Worm (Caenorhabditis elegans): ENCODE measurements around the gene rpn-5.

Gene rpn-5

ce11 chrII:4677916-4678315, 20.3 kb downstream of the rpn-5 start, which contains the start of gene T05A7.1:
Gene T05A7.1, plus strand, starts transcription at chrII:4678216.
- no peak for TF ChIP-seq dao-5 (tag; optimal IDR thresholded peaks at IDR 0.05)
- no peak for TF ChIP-seq W03F9.2 (tag; optimal IDR thresholded peaks at IDR 0.05)
- no peak for TF ChIP-seq him-1 (tag; optimal IDR thresholded peaks at IDR 0.05)

- TF ChIP-seq him-1 (tag; optimal IDR thresholded peaks at IDR 0.05): no peak
- TF ChIP-seq W03F9.2 (tag; optimal IDR thresholded peaks at IDR 0.05): no peak
- TF ChIP-seq dao-5 (tag; optimal IDR thresholded peaks at IDR 0.05): no peak
These were observed 22.0 kb downstream of the rpn-5 start for ce11 chrII:4676241-4676640.

- no peak for TF ChIP-seq W03F9.2 (tag; optimal IDR thresholded peaks at IDR 0.05)
- TF ChIP-seq dao-5 (tag; optimal IDR thresholded peaks at IDR 0.05): no peak
- TF ChIP-seq him-1 (tag; optimal IDR thresholded peaks at IDR 0.05): no peak
These were observed 22.7 kb downstream of the rpn-5 start, which contains the start of gene T05A7.3 for ce11 chrII:4675481-4675880. Gene T05A7.3, plus strand, starts transcription at chrII:4675781.

- TF ChIP-seq W03F9.2 (tag; optimal IDR thresholded peaks at IDR 0.05) (no peak), him-1 (tag; optimal IDR thresholded peaks at IDR 0.05) (no peak), dao-5 (tag; optimal IDR thresholded peaks at IDR 0.05) (no peak)
These were observed 24.0 kb downstream of the rpn-5 start for ce11 chrII:4674188-4674587.

- TF ChIP-seq W03F9.2 (tag; optimal IDR thresholded peaks at IDR 0.05): no peak
- TF ChIP-seq him-1 (tag; optimal IDR thresholded peaks at IDR 0.05): no peak
- no peak for TF ChIP-seq dao-5 (tag; optimal IDR thresholded peaks at IDR 0.05)
These were observed 24.6 kb downstream of the rpn-5 start for ce11 chrII:4673670-4674069.

- no peak for TF ChIP-seq W03F9.2 (tag; optimal IDR thresholded peaks at IDR 0.05)
- no peak for TF ChIP-seq dao-5 (tag; optimal IDR thresholded peaks at IDR 0.05)
- TF ChIP-seq him-1 (tag; optimal IDR thresholded peaks at IDR 0.05): no peak
These were observed 25.0 kb downstream of the rpn-5 start for ce11 chrII:4673242-4673641.

ce11 chrII:4672584-4673110, 25.6 kb downstream of the rpn-5 start, which contains the start of the genes clec-140 and hmg-11:
Gene clec-140, plus strand, starts transcription at chrII:4673060.
Gene hmg-11, plus strand, starts transcription at chrII:4673085.
- TF ChIP-seq dao-5 (tag; optimal IDR thresholded peaks at IDR 0.05) (no peak), him-1 (tag; optimal IDR thresholded peaks at IDR 0.05) (no peak), W03F9.2 (tag; optimal IDR thresholded peaks at IDR 0.05) (no peak)

ce11 chrII:4671692-4672091, 26.5 kb downstream of the rpn-5 start, which contains the start of gene T05A7.6:
Gene T05A7.6, minus strand, starts transcription at chrII:4671792.
- TF ChIP-seq dao-5 (tag; optimal IDR thresholded peaks at IDR 0.05) (no peak), W03F9.2 (tag; optimal IDR thresholded peaks at IDR 0.05) (no peak), him-1 (tag; optimal IDR thresholded peaks at IDR 0.05) (no peak)

ce11 chrII:4667572-4667971, 30.7 kb downstream of the rpn-5 start, which contains the start of gene fut-5:
Gene fut-5, minus strand, starts transcription at chrII:4667672.
- TF ChIP-seq him-1 (tag; optimal IDR thresholded peaks at IDR 0.05) (no peak), dao-5 (tag; optimal IDR thresholded peaks at IDR 0.05) (no peak), W03F9.2 (tag; optimal IDR thresholded peaks at IDR 0.05) (no peak)

DNA sequence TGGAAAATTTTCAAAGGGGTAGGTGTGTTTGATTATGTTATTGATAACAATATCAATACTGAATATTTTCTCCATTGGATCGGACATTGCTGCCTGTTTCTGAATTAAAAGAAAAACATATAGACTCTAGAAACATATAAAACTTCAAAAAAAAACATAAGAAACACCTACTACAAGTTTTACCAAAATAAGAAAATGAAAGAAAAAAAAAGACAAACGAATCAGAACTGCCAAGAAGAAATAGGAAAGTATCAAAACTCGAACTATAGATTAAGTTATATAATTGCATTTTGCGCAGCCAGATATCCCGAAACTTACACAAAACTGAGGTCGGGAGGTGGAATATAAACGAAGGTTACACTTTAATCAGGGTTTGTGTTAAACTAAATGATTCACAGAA, 32.9 kb downstream of the rpn-5 start, which contains the start of gene T05A7.11:
Gene T05A7.11 (minus strand): TSS at position 101 of the 400 bp plus-strand sequence.
- TF ChIP-seq W03F9.2 (tag; optimal IDR thresholded peaks at IDR 0.05): no peak
- TF ChIP-seq dao-5 (tag; optimal IDR thresholded peaks at IDR 0.05): no peak

DNA sequence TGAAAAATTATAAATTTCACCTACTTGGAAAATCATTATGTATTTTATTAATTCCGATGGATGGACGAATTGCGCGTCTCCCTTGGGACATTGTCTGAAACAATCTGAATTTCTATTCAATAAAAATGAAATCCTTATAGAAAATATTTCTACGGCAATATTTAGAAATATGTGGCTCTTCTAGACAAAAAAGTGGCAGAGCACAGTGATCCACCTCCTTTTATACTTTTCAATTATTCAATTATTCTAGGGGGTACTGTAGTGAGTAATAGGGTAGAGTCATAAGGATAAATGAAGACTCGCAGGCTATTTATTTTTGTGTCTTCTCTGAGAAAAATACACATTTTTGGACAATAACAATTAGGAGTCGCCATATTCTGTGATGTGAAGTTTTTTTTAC, 35.0 kb downstream of the rpn-5 start, which contains the start of gene T05A7.12:
Gene T05A7.12 (minus strand): TSS at position 101 of the 400 bp plus-strand sequence.
- TF ChIP-seq W03F9.2 (tag; optimal IDR thresholded peaks at IDR 0.05): no peak
- no peak for TF ChIP-seq dao-5 (tag; optimal IDR thresholded peaks at IDR 0.05)
- no peak for TF ChIP-seq him-1 (tag; optimal IDR thresholded peaks at IDR 0.05)

DNA sequence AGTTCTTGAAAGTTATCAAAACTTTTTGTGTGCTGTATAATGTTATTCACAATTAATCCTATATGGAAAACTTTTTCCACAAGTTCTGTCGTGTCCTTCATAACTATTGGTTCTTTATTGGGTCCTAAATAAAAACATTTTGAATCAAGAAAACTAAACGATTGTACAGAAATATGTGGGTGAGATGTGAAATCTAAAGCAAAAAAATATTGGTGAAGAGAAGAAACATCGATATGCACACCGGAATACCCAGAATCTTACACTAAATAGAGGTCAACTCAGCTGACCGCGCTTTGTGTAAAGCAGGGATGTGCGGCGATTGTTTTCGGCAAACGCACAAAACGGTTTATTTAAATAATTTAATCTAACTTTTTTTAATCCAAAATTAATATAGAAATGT, 36.9 kb downstream of the rpn-5 start, which contains the start of gene T05A7.13:
Gene T05A7.13 (minus strand): TSS at position 101 of the 400 bp plus-strand sequence.
- TF ChIP-seq him-1 (tag; optimal IDR thresholded peaks at IDR 0.05) (no peak), W03F9.2 (tag; optimal IDR thresholded peaks at IDR 0.05) (no peak), dao-5 (tag; optimal IDR thresholded peaks at IDR 0.05) (no peak)

- TF ChIP-seq him-1 (tag; optimal IDR thresholded peaks at IDR 0.05): no peak
- no peak for TF ChIP-seq dao-5 (tag; optimal IDR thresholded peaks at IDR 0.05)
These were observed 40.0 kb downstream of the rpn-5 start for ce11 chrII:4658245-4658644.

ce11 chrII:4657370-4657769, 40.9 kb downstream of the rpn-5 start:
- no peak for TF ChIP-seq dao-5 (tag; optimal IDR thresholded peaks at IDR 0.05)
- no peak for TF ChIP-seq W03F9.2 (tag; optimal IDR thresholded peaks at IDR 0.05)
- no peak for TF ChIP-seq him-1 (tag; optimal IDR thresholded peaks at IDR 0.05)

ce11 chrII:4655834-4656233, 42.4 kb downstream of the rpn-5 start, which contains the start of gene fut-6:
Gene fut-6, minus strand, starts transcription at chrII:4655934.
- TF ChIP-seq W03F9.2 (tag; optimal IDR thresholded peaks at IDR 0.05) (no peak), him-1 (tag; optimal IDR thresholded peaks at IDR 0.05) (no peak), dao-5 (tag; optimal IDR thresholded peaks at IDR 0.05) (no peak)
